Worm (Caenorhabditis elegans): Measurements from ENCODE around the gene sax-1.
A peak's percentile ranks its signal among the peaks of the same experiment; 100 is the strongest.

Gene sax-1

DNA sequence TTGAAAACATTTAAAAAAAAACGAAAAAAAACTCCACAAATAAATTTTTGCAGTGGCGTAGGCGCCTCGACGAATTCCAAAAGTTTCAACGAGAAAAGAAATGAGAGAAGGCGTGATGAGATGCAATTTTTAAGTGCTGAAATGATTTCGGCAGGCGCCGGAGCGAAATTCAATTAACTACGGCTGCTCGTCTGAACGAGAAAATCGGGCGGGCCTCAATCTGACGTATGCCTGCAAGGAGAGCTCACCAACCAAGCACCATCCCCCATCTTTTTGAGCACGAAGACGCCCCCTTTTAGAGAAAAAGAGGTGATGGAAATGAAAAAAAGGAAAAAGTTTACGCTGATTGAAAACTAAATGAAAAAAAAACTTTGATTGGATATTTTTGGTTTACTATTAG is 15.2 kb downstream of the sax-1 start:
- TF ChIP-seq lsy-12 (tag; optimal IDR thresholded peaks at IDR 0.05) (no peak), tbx-2 (tag; optimal IDR thresholded peaks at IDR 0.05) (no peak), fkh-10 (GFP tag; optimal IDR thresholded peaks at IDR 0.05) (peak; percentile 5), egl-5 (tag; optimal IDR thresholded peaks at IDR 0.05) (no peak), ceh-16 (tag; optimal IDR thresholded peaks at IDR 0.05) (no peak)

DNA sequence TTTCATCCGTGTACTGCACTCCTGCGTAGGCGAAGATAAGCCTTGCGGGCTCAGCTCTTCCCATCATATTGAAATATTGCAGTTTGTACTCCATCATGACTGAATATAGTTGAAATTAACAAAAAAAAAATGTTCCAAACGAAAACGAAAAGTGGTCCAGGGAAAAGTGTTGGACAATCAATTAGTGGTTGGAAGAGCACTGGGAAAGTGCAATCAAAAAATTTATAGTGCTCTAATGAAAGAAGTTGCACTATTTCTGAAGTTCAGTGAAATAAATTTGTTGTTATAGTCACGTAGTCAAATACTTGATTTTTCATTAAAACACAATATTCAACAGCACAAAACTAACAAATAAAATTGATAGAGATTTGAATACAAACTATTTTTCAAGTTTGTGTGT is 16.3 kb downstream of the sax-1 start, which contains the start of gene gst-11:
Gene gst-11, minus strand, starts transcription at position 101 of the 400 bp plus-strand sequence.
- TF ChIP-seq lsy-12 (tag; optimal IDR thresholded peaks at IDR 0.05) (no peak), nhr-23 (tag; optimal IDR thresholded peaks at IDR 0.05) (no peak), elt-2 (tag; optimal IDR thresholded peaks at IDR 0.05) (no peak), sea-2 (GFP tag; optimal IDR thresholded peaks at IDR 0.05) (no peak), fos-1 (tag; optimal IDR thresholded peaks at IDR 0.05) (no peak), elt-3 (tag; optimal IDR thresholded peaks at IDR 0.05) (no peak), pqm-1 (tag; optimal IDR thresholded peaks at IDR 0.05) (no peak), eor-1 (tag; optimal IDR thresholded peaks at IDR 0.05) (no peak), ceh-9 (tag; optimal IDR thresholded peaks at IDR 0.05) (no peak), aly-2 (tag; optimal IDR thresholded peaks at IDR 0.05) (no peak), ZK546.5 (tag; optimal IDR thresholded peaks at IDR 0.05) (no peak), egl-27 (tag; optimal IDR thresholded peaks at IDR 0.05) (no peak), ztf-4 (tag; optimal IDR thresholded peaks at IDR 0.05) (no peak), hmg-11 (tag; optimal IDR thresholded peaks at IDR 0.05) (no peak), ceh-16 (tag; optimal IDR thresholded peaks at IDR 0.05) (no peak), unc-39 (tag; optimal IDR thresholded peaks at IDR 0.05) (no peak), ztf-11 (tag; optimal IDR thresholded peaks at IDR 0.05) (no peak), nhr-12 (tag; optimal IDR thresholded peaks at IDR 0.05) (no peak), nhr-77 (tag; optimal IDR thresholded peaks at IDR 0.05) (no peak), fkh-10 (GFP tag; optimal IDR thresholded peaks at IDR 0.05) (no peak)

DNA sequence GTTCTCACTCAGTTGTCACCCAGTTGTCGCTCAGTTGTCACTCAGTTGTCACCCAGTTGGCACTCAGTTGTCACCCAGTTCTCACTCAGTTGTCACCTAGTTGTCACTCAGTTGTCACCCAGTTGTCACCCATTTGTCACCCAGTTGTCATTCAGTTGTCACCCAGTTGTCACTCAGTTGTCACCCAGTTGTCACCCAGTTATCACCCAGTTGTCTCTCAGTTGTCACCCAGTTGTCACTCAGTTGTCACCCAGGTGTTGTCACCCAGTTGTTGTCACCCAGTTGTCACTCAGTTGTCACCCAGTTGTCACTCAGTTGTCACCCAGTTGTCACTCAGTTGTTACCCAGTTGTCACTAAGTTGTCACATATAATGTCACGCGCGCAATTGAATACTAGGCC is 18.4 kb downstream of the sax-1 start:
- TF ChIP-seq hmg-11 (tag; optimal IDR thresholded peaks at IDR 0.05) (no peak), lin-15B (tag; optimal IDR thresholded peaks at IDR 0.05) (no peak), nfya-1 (tag; optimal IDR thresholded peaks at IDR 0.05; ENCODE audit: insufficient read depth) (no peak), ceh-28 (tag; optimal IDR thresholded peaks at IDR 0.05) (no peak), nhr-76 (tag; optimal IDR thresholded peaks at IDR 0.05) (no peak), fkh-10 (GFP tag; optimal IDR thresholded peaks at IDR 0.05) (no peak), nhr-77 (tag; optimal IDR thresholded peaks at IDR 0.05) (no peak), ceh-16 (tag; optimal IDR thresholded peaks at IDR 0.05) (no peak), nhr-67 (tag; optimal IDR thresholded peaks at IDR 0.05) (no peak), eor-1 (tag; optimal IDR thresholded peaks at IDR 0.05) (no peak), ZK546.5 (tag; optimal IDR thresholded peaks at IDR 0.05) (no peak), ama-1 (optimal IDR thresholded peaks at IDR 0.05) (no peak), egl-5 (tag; optimal IDR thresholded peaks at IDR 0.05) (no peak), nhr-28 (tag; optimal IDR thresholded peaks at IDR 0.05) (no peak), nhr-12 (tag; optimal IDR thresholded peaks at IDR 0.05) (no peak), tbx-2 (tag; optimal IDR thresholded peaks at IDR 0.05) (no peak)

DNA sequence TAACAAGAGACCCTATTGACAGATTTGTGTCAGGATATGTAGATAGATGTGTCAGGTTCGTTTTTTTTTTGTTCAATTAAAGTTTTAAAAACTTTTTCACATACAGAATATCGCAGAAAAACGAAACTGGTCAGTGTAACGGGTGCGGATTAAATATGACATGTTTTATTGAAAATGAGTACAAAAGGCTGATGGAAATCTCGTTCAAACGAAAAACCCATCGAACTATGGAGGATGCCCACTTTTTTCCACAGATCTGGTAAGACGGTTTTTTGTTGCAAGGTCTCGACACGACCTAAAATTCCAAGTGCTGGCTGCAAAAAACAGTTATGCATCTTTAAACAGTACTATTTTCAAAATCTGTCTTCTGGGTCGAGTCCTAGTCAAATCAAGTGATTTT is 19.9 kb downstream of the sax-1 start:
- TF ChIP-seq nhr-28 (tag; optimal IDR thresholded peaks at IDR 0.05) (no peak), R02D3.7 (tag; optimal IDR thresholded peaks at IDR 0.05) (no peak), unc-62 (GFP tag; optimal IDR thresholded peaks at IDR 0.05) (no peak), lsy-12 (tag; optimal IDR thresholded peaks at IDR 0.05) (no peak), mml-1 (tag; optimal IDR thresholded peaks at IDR 0.05) (no peak), nhr-43 (tag; optimal IDR thresholded peaks at IDR 0.05; ENCODE audit: poor library complexity, severe bottlenecking) (no peak), pqm-1 (tag; optimal IDR thresholded peaks at IDR 0.05) (no peak)

DNA sequence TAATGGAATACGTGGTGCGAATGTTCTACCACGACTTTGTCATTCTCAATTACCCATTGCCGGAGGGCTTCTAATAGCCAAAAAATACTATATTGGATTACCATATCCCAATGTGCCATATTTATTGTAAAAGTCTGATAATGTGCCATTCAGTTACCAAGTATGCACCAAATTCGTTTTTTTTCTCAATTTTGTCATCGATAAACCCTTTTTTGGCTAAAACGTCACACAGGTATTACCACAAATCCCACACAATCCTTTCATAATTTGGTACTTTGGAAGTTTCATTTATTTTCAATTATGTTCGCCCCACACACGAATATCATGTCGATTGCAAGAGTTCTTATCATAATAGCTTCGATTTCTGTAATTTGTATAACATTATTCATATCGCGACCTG is 21.9 kb downstream of the sax-1 start, which contains the start of gene vep-2:
Gene vep-2, plus strand, starts transcription at position 301 of the 400 bp plus-strand sequence.
- TF ChIP-seq nhr-77 (tag; optimal IDR thresholded peaks at IDR 0.05) (no peak), hmg-11 (tag; optimal IDR thresholded peaks at IDR 0.05) (no peak), fkh-10 (GFP tag; optimal IDR thresholded peaks at IDR 0.05) (no peak), egl-27 (tag; optimal IDR thresholded peaks at IDR 0.05) (no peak), ceh-28 (tag; optimal IDR thresholded peaks at IDR 0.05) (no peak), nhr-11 (tag; optimal IDR thresholded peaks at IDR 0.05) (no peak), egl-5 (tag; optimal IDR thresholded peaks at IDR 0.05) (no peak), nhr-28 (tag; optimal IDR thresholded peaks at IDR 0.05) (no peak)

Measured in whole organism, L3 larva.